Fruit fly (Drosophila melanogaster) whole organism, adult: ENCODE results near the gene temp.

Experiments used
- CG1620 ChIP-seq: fragments of 200-800 bp; sonication (Bioruptor generic); optimal IDR thresholded peaks from 2 replicates; lab custom pipeline; 2016; ENCODE audit warnings: missing biosample characterization, missing genetic modification characterization
- Clk ChIP-seq: fragments of 200-800 bp; sonication (Bioruptor generic); optimal IDR thresholded peaks from 2 replicates; lab custom pipeline; 2017; ENCODE audit warnings: missing biosample characterization, missing genetic modification characterization
- Hr96 ChIP-seq: fragments of 200-800 bp; sonication (Bioruptor generic); optimal IDR thresholded peaks from 2 replicates; lab custom pipeline; 2016; ENCODE audit warnings: missing biosample characterization, missing genetic modification characterization

- TF ChIP-seq Clk (GFP tag; lab: Kevin White, UChicago) = no peak
- no peak for TF ChIP-seq Hr96 (GFP tag; lab: Kevin White, UChicago)
- no peak for TF ChIP-seq CG1620
Observed at dm6 chrX:2305281-2305680, 43.0 kb upstream of the temp start.
